Fruit fly (Drosophila melanogaster): Measurements from ENCODE around the gene Ube4A.
A peak's percentile ranks its signal among the peaks of the same experiment; 100 is the strongest.

The Ube4A gene

DNA sequence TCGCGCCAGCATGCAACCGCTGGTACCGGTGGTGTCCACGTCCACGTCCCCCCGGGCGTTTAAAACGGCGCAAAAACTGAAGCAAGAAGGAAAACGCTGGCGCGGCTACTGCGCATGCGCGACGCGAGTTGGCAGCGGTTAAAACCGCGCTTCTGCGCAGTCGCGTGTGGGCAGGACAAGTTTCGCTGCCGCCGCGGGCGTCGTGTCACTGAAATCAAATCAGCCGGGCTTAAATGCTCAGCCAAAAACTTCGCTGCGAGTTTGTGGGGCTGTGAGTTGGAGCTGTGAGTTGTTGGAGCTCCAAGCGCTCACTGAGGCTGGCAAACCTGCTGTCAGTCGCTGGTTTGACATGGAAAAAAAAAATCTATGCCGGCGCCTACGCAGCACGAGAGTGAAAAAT, 46.8 kb downstream of the Ube4A start (continued):
- no peak for TF ChIP-seq CG6854 (GFP tag; optimal IDR thresholded peaks at IDR 0.05)
- TF ChIP-seq D19B (GFP tag; optimal IDR thresholded peaks at IDR 0.05), result no peak
- TF ChIP-seq NfI (GFP tag; optimal IDR thresholded peaks at IDR 0.05), result no peak
- TF ChIP-seq YL-1 (GFP tag; optimal IDR thresholded peaks at IDR 0.05), result no peak
- TF ChIP-seq bcd (GFP tag; optimal IDR thresholded peaks at IDR 0.05), result no peak
- TF ChIP-seq CG15073 (GFP tag; optimal IDR thresholded peaks at IDR 0.05), result no peak
- TF ChIP-seq Aef1 (GFP tag; IDR thresholded peaks at IDR 0.05), result no peak
- TF ChIP-seq CTCF (GFP tag; optimal IDR thresholded peaks at IDR 0.05), result no peak
- TF ChIP-seq tgo (GFP tag; IDR thresholded peaks at IDR 0.05), result no peak
- TF ChIP-seq H15 (GFP tag; IDR thresholded peaks at IDR 0.05), result no peak
- TF ChIP-seq Antp (GFP tag; optimal IDR thresholded peaks at IDR 0.05), result no peak
- no peak for TF ChIP-seq CG30403 (GFP tag; optimal IDR thresholded peaks at IDR 0.05)
- 0 out of 4 replicates have a peak, but pooled peaks have one; percentile 48 for TF ChIP-seq chinmo (GFP tag; IDR thresholded peaks at IDR 0.05; ENCODE audit: partially characterized antibody)
- no peak for TF ChIP-seq dmrt99B (tag; optimal IDR thresholded peaks at IDR 0.05)
- TF ChIP-seq CG6175 (GFP tag; IDR thresholded peaks at IDR 0.05), result 0 out of 3 replicates have a peak, but pooled peaks have one; percentile 26
- no peak for TF ChIP-seq CG7963 (GFP tag; IDR thresholded peaks at IDR 0.05; ENCODE audit: partially characterized antibody)
- no peak for TF ChIP-seq CG4617 (GFP tag; optimal IDR thresholded peaks at IDR 0.05; ENCODE audit: borderline replicate concordance)
- TF ChIP-seq CG17612 (GFP tag; IDR thresholded peaks at IDR 0.05), result no peak
- no peak for TF ChIP-seq Ravus (GFP tag; IDR thresholded peaks at IDR 0.05)
- no peak for TF ChIP-seq ttk (GFP tag; IDR thresholded peaks at IDR 0.05)
- no peak for TF ChIP-seq crc (GFP tag; optimal IDR thresholded peaks at IDR 0.05)
- TF ChIP-seq CG14667 (GFP tag; IDR thresholded peaks at IDR 0.05), result no peak
- no peak for TF ChIP-seq CG32767 (GFP tag; IDR thresholded peaks at IDR 0.05)
- no peak for TF ChIP-seq ind (GFP tag; optimal IDR thresholded peaks at IDR 0.05)
- peak; percentile 16 for TF ChIP-seq CG12769 (tag; optimal IDR thresholded peaks at IDR 0.05)
- TF ChIP-seq Dek (tag; optimal IDR thresholded peaks at IDR 0.05), result no peak
- no peak for TF ChIP-seq Hand (GFP tag; optimal IDR thresholded peaks at IDR 0.05)
- no peak for TF ChIP-seq CG10431 (GFP tag; optimal IDR thresholded peaks at IDR 0.05)
- TF ChIP-seq Dp (GFP tag; optimal IDR thresholded peaks at IDR 0.05), result no peak
- no peak for TF ChIP-seq sqz (GFP tag; optimal IDR thresholded peaks at IDR 0.05)
- TF ChIP-seq E2f2 (GFP tag; IDR thresholded peaks at IDR 0.05), result no peak
- no peak for TF ChIP-seq CG6813 (GFP tag; optimal IDR thresholded peaks at IDR 0.05)
- TF ChIP-seq vnd (GFP tag; IDR thresholded peaks at IDR 0.05; ENCODE audit: partially characterized antibody), result no peak
- no peak for TF ChIP-seq BEAF-32 (GFP tag; optimal IDR thresholded peaks at IDR 0.05)
- TF ChIP-seq CG10147 (GFP tag; optimal IDR thresholded peaks at IDR 0.05), result no peak
- no peak for TF ChIP-seq caup (GFP tag; optimal IDR thresholded peaks at IDR 0.05; ENCODE audit: severe bottlenecking)
- no peak for TF ChIP-seq sens-2 (GFP tag; IDR thresholded peaks at IDR 0.05)
- no peak for TF ChIP-seq CG18764 (GFP tag; optimal IDR thresholded peaks at IDR 0.05)
- no peak for TF ChIP-seq hth (optimal IDR thresholded peaks at IDR 0.05)
- peak; percentile 79 for TF ChIP-seq CG5180 (GFP tag; optimal IDR thresholded peaks at IDR 0.05)
- no peak for TF ChIP-seq D (optimal IDR thresholded peaks at IDR 0.05)
- no peak for TF ChIP-seq D (GFP tag; optimal IDR thresholded peaks at IDR 0.05)
- no peak for TF ChIP-seq CG2120 (GFP tag; optimal IDR thresholded peaks at IDR 0.05)
- no peak for TF ChIP-seq CG1792 (GFP tag; optimal IDR thresholded peaks at IDR 0.05)
- peak; percentile 99 for TF ChIP-seq CG8359 (GFP tag; optimal IDR thresholded peaks at IDR 0.05; ENCODE audit: borderline replicate concordance)
- no peak for TF ChIP-seq sc (optimal IDR thresholded peaks at IDR 0.05)
- no peak for TF ChIP-seq sc (GFP tag; optimal IDR thresholded peaks at IDR 0.05)
- TF ChIP-seq sr (GFP tag; IDR thresholded peaks at IDR 0.05), result peak; percentile 37; the same call in 1 of the 3 replicates
- TF ChIP-seq CG14441 (GFP tag; IDR thresholded peaks at IDR 0.05), result no peak
- peak; percentile 67; the same call in 1 of the 2 replicates for TF ChIP-seq Adf1 (GFP tag; IDR thresholded peaks at IDR 0.05)
- TF ChIP-seq CG9932 (GFP tag; IDR thresholded peaks at IDR 0.05), result 0 out of 2 replicates have a peak, but pooled peaks have one; percentile 13
- no peak for TF ChIP-seq Ptx1 (GFP tag; IDR thresholded peaks at IDR 0.05)
